Worm (Caenorhabditis elegans): ENCODE measurements around the gene bcmo-2.

The bcmo-2 gene

DNA sequence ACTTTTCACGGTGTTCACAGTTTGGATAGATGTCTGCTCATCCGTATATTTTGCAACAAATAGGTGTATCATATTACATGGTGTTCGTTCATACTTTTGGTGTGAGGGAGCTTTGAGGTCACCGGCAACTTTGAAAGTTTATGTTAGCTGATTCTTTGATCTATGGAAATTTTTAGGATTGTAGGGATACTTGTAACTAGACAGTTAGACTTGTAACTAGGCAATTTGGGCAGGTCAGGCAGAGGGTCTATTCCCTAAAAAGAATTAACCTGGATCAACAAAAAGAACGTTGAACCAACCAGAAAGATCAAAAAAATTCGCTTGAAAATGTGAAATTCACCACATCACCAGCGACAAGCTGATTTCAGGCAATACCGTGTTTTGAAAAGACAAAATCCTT, 16.7 kb downstream of the bcmo-2 start:
- TF ChIP-seq fos-1 (tag; optimal IDR thresholded peaks at IDR 0.05) (no peak), lir-3 (tag; optimal IDR thresholded peaks at IDR 0.05; ENCODE audit: poor library complexity) (no peak), lin-15B (tag; optimal IDR thresholded peaks at IDR 0.05) (no peak), nhr-77 (tag; optimal IDR thresholded peaks at IDR 0.05) (no peak), unc-62 (GFP tag; optimal IDR thresholded peaks at IDR 0.05) (no peak), alr-1 (tag; optimal IDR thresholded peaks at IDR 0.05; ENCODE audit: borderline replicate concordance) (no peak), ets-5 (GFP tag; IDR thresholded peaks at IDR 0.05) (no peak), snpc-4 (tag; optimal IDR thresholded peaks at IDR 0.05) (no peak)

DNA sequence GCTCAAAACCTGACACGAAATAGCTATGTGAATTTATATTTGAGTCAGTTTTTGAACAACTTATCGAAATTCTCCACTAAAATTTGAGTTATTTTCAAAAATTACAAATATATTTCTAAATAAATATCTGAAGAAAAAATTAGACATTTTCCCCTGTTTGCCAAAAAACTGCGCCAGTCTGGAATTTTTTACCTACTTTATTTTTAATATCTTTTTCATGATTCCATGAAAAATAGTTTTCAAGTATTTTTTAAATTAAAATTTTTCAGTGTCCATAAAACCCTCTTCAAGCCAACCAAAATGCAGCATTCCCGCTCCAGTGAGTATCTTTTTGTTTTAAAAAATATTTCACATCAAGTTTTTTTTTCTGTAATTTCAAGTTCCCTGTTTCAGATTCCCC, 19.5 kb downstream of the bcmo-2 start, which contains the start of gene F53C3.8:
F53C3.8 (plus strand) TSS at position 301 of the 400 bp plus-strand sequence.
- no peak for TF ChIP-seq tlp-1 (tag; optimal IDR thresholded peaks at IDR 0.05)
- no peak for TF ChIP-seq ceh-8 (GFP tag; optimal IDR thresholded peaks at IDR 0.05)
- no peak for TF ChIP-seq pqm-1 (tag; optimal IDR thresholded peaks at IDR 0.05)
- TF ChIP-seq blmp-1 (tag; optimal IDR thresholded peaks at IDR 0.05): no peak
- TF ChIP-seq hlh-4 (tag; optimal IDR thresholded peaks at IDR 0.05): no peak
- TF ChIP-seq efl-3 (GFP tag; optimal IDR thresholded peaks at IDR 0.05): no peak
- TF ChIP-seq C04F5.9 (tag; optimal IDR thresholded peaks at IDR 0.05): no peak
- no peak for TF ChIP-seq egl-13 (tag; optimal IDR thresholded peaks at IDR 0.05)
- no peak for TF ChIP-seq mef-2 (tag; optimal IDR thresholded peaks at IDR 0.05)
- no peak for TF ChIP-seq nhr-77 (tag; optimal IDR thresholded peaks at IDR 0.05)
- no peak for TF ChIP-seq snu-23 (GFP tag; optimal IDR thresholded peaks at IDR 0.05)
- no peak for TF ChIP-seq ama-1 (optimal IDR thresholded peaks at IDR 0.05)
- no peak for TF ChIP-seq elt-2 (tag; optimal IDR thresholded peaks at IDR 0.05)
- no peak for TF ChIP-seq nhr-76 (tag; optimal IDR thresholded peaks at IDR 0.05)

- TF ChIP-seq nhr-28 (tag; optimal IDR thresholded peaks at IDR 0.05) (no peak), skn-1 (tag; optimal IDR thresholded peaks at IDR 0.05) (no peak), C04F5.9 (tag; optimal IDR thresholded peaks at IDR 0.05) (no peak), nhr-71 (tag; optimal IDR thresholded peaks at IDR 0.05) (no peak), nhr-85 (tag) (no peak), ceh-82 (tag; optimal IDR thresholded peaks at IDR 0.05) (no peak), pax-3 (tag; optimal IDR thresholded peaks at IDR 0.05) (no peak), ama-1 (optimal IDR thresholded peaks at IDR 0.05) (no peak), blmp-1 (tag; optimal IDR thresholded peaks at IDR 0.05) (no peak), egl-13 (tag; optimal IDR thresholded peaks at IDR 0.05) (no peak), fkh-10 (GFP tag; optimal IDR thresholded peaks at IDR 0.05) (no peak), unc-30 (tag; optimal IDR thresholded peaks at IDR 0.05) (no peak), nhr-11 (tag; optimal IDR thresholded peaks at IDR 0.05) (no peak), mab-9 (GFP tag; IDR thresholded peaks at IDR 0.05) (no peak)
These were observed 30.7 kb downstream of the bcmo-2 start, which contains the start of gene nhr-166 for ce11 chrII:3879945-3880344. Gene nhr-166, plus strand, starts transcription at chrII:3880245.

DNA sequence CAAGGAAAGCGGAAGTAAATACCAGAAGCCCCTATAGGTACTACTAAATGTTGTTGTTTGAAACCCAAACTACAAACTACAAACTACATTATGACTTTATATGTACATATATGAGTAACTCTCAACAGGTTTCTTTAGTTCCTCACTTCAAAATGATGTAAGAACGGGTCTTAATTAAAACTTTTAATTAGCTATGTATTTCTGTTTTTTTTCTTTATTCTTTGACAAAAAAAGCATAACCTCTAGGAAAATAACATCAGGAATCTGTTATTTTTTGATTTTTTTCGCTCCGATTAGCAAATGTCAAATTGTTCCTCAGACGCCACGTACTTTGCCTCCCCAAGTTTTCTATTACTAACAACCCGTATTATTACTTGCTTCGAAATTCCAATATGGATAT, 32.3 kb downstream of the bcmo-2 start, which contains the start of gene srh-250:
srh-250 (plus strand) TSS at position 301 of the 400 bp plus-strand sequence.
- TF ChIP-seq sptf-1 (tag; optimal IDR thresholded peaks at IDR 0.05) (no peak), elt-3 (tag; optimal IDR thresholded peaks at IDR 0.05) (no peak), tlp-1 (tag; optimal IDR thresholded peaks at IDR 0.05) (no peak), xbp-1 (tag; optimal IDR thresholded peaks at IDR 0.05) (no peak), fos-1 (tag; optimal IDR thresholded peaks at IDR 0.05) (no peak), irx-1 (tag; optimal IDR thresholded peaks at IDR 0.05) (no peak), dpl-1 (GFP tag; optimal IDR thresholded peaks at IDR 0.05) (no peak), sup-37 (GFP tag; optimal IDR thresholded peaks at IDR 0.05) (no peak), Y116A8C.19 (tag; optimal IDR thresholded peaks at IDR 0.05; ENCODE audit: borderline replicate concordance) (no peak), lsy-2 (tag; optimal IDR thresholded peaks at IDR 0.05) (no peak), swsn-7 (tag; optimal IDR thresholded peaks at IDR 0.05) (no peak), fkh-10 (GFP tag; optimal IDR thresholded peaks at IDR 0.05) (no peak), lin-14 (GFP tag; optimal IDR thresholded peaks at IDR 0.05) (no peak), skn-1 (tag; optimal IDR thresholded peaks at IDR 0.05) (no peak), ets-5 (GFP tag; IDR thresholded peaks at IDR 0.05) (no peak), hlh-4 (tag; optimal IDR thresholded peaks at IDR 0.05) (no peak), C34B4.2 (tag; optimal IDR thresholded peaks at IDR 0.05) (no peak), ceh-8 (GFP tag; optimal IDR thresholded peaks at IDR 0.05) (no peak)
